Fruit fly (Drosophila melanogaster) whole organism, pupa: ENCODE results near the gene Ccp84Af.

Experiments used
- CG12605 ChIP-seq: fragments of 200-800 bp; sonication (Bioruptor generic); IDR thresholded peaks from 2 replicates; pipeline ENCODE4 v1.3.6; 2022; ENCODE audit warnings: missing biosample characterization, missing genetic modification characterization
- CG13204 ChIP-seq: fragments of 200-800 bp; sonication (Bioruptor generic); optimal IDR thresholded peaks from 2 replicates; lab custom pipeline; 2018; ENCODE audit warnings: missing biosample characterization, mild to moderate bottlenecking, missing genetic modification characterization, moderate library complexity
- CG15710 ChIP-seq: fragments of 200-800 bp; sonication (Bioruptor generic); optimal IDR thresholded peaks from 2 replicates; lab custom pipeline; 2018; ENCODE audit warnings: missing biosample characterization, mild to moderate bottlenecking, missing genetic modification characterization, moderate library complexity
- CG17806 ChIP-seq: fragments of 200-800 bp; sonication (Bioruptor generic); optimal IDR thresholded peaks from 2 replicates; lab custom pipeline; 2018; ENCODE audit warnings: missing biosample characterization, mild to moderate bottlenecking, missing genetic modification characterization, moderate library complexity
- CG34367 ChIP-seq: fragments of 200-800 bp; sonication (Bioruptor generic); optimal IDR thresholded peaks from 2 replicates; lab custom pipeline; 2018; ENCODE audit warnings: missing biosample characterization, mild to moderate bottlenecking, missing genetic modification characterization
- CG4496 ChIP-seq: fragments of 200-800 bp; sonication (Bioruptor generic); IDR thresholded peaks from 3 replicates; pipeline ENCODE4 v1.3.6; 2022; ENCODE audit warnings: missing biosample characterization, missing genetic modification characterization
- CG9948 ChIP-seq: fragments of 200-800 bp; sonication (Bioruptor generic); optimal IDR thresholded peaks from 2 replicates; lab custom pipeline; 2018; ENCODE audit warnings: missing biosample characterization, mild to moderate bottlenecking, missing genetic modification characterization, moderate library complexity
- D1 ChIP-seq: fragments of 200-800 bp; sonication (Bioruptor generic); optimal IDR thresholded peaks from 2 replicates; lab custom pipeline; 2018; ENCODE audit warnings: missing biosample characterization, mild to moderate bottlenecking, missing genetic modification characterization, moderate library complexity
- Ets98B ChIP-seq: fragments of 200-800 bp; sonication (Bioruptor generic); IDR thresholded peaks from 2 replicates; pipeline ENCODE4 v1.3.6; 2022; ENCODE audit warnings: missing biosample characterization, missing genetic modification characterization
- Pif1A ChIP-seq: fragments of 200-800 bp; sonication (Bioruptor generic); optimal IDR thresholded peaks from 3 replicates; lab custom pipeline; 2016; ENCODE audit warnings: missing biosample characterization, missing genetic modification characterization
- Snoo ChIP-seq: fragments of 200-800 bp; sonication (Bioruptor generic); optimal IDR thresholded peaks from 3 replicates; lab custom pipeline; 2017; ENCODE audit warnings: missing biosample characterization, mild to moderate bottlenecking, missing genetic modification characterization, inconsistent platforms
- rn ChIP-seq: fragments of 200-800 bp; sonication (Bioruptor generic); IDR thresholded peaks from 2 replicates; pipeline ENCODE4 v1.3.6; 2022; ENCODE audit warnings: missing biosample characterization, missing genetic modification characterization

dm6 chr3R:6686428-6686827, 3.6 kb downstream of the Ccp84Af start, which contains the start of gene Ccp84Ag:
- TF ChIP-seq rn (GFP tag; lab: Robert Waterston, UW), result no peak
- TF ChIP-seq CG4496 (GFP tag; lab: Robert Waterston, UW), result no peak
- no peak for TF ChIP-seq CG15710 (tag; lab: Kevin White, UChicago)
- TF ChIP-seq CG17806 (tag; lab: Kevin White, UChicago), result no peak
- TF ChIP-seq Ets98B (GFP tag; lab: Robert Waterston, UW), result no peak
- no peak for TF ChIP-seq CG34367
- TF ChIP-seq CG12605 (GFP tag; lab: Robert Waterston, UW), result no peak
- TF ChIP-seq CG13204 (GFP tag; lab: Kevin White, UChicago), result no peak
- no peak for TF ChIP-seq D1 (tag; lab: Kevin White, UChicago)
- TF ChIP-seq Pif1A, result no peak
- no peak for TF ChIP-seq CG9948
- no peak for TF ChIP-seq Snoo (tag; lab: Kevin White, UChicago)
